Fruit fly (Drosophila melanogaster): ENCODE results near the gene RpS14b.
A peak's percentile ranks its signal among the peaks of the same experiment; 100 is the strongest.

RpS14b gene

DNA sequence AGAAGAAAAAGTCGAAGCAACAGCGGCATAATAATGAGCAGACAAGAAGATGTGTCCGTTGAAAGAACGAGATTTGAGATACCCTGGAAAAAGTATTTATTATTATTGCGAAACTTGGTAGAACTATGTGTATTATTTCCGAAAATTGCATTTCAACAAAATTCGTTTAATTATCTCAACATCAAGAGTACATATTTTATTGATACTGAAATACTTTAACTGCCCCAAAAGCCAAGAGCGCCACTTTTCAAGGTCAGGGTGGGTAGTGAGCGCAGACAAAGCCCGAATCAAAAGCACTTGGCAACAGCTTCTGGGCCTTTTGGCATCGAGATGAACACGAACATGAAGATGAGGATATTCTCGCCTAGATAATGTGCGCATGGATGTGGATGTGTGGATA, 44.5 kb downstream of the RpS14b start:
- TF ChIP-seq Dbx (GFP tag; IDR thresholded peaks at IDR 0.05) (no peak), CG43689 (GFP tag; IDR thresholded peaks at IDR 0.05) (no peak), CG14667 (GFP tag; IDR thresholded peaks at IDR 0.05) (no peak), bigmax (GFP tag; optimal IDR thresholded peaks at IDR 0.05) (no peak), Dek (tag; optimal IDR thresholded peaks at IDR 0.05) (no peak), danr (GFP tag; IDR thresholded peaks at IDR 0.05) (no peak), CG18476 (GFP tag; optimal IDR thresholded peaks at IDR 0.05) (no peak), Dll (GFP tag; IDR thresholded peaks at IDR 0.05; ENCODE audit: partially characterized antibody) (no peak)

dm6 chrX:7980786-7981185, 46.1 kb downstream of the RpS14b start:
- TF ChIP-seq Lpt (GFP tag; optimal IDR thresholded peaks at IDR 0.05): no peak
- TF ChIP-seq bigmax (GFP tag; optimal IDR thresholded peaks at IDR 0.05): no peak
- TF ChIP-seq Ets65A (GFP tag): peak; percentile 38
- peak; percentile 95 for TF ChIP-seq nom (GFP tag; optimal IDR thresholded peaks at IDR 0.05)
- peak in 1 of 2 experiments; percentile 39 for TF ChIP-seq bsh (GFP tag; optimal IDR thresholded peaks at IDR 0.05)
